Worm (Caenorhabditis elegans): ENCODE results near the gene nhr-30.

nhr-30 gene

DNA sequence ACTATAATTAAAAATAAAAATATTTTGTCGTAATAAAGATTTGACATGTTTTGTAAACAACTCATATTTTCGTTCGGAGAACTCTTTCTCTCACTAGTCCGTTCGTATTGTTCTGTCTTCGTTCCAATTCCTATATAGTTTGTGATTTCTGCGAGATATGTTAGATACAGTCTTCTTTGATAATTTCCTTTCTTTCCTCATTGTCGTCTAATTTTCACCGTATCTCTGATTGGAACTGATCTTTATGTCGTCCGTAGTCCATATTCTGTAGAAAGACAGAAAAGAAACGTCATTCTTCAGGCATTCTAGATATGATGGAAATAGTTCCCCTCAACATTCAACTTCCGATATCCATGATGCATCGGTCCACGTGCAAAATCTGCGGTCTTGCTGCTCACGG lies at the start of gene nhr-30:
Gene nhr-30 (plus strand): TSS at position 301 of the 400 bp plus-strand sequence.
- TF ChIP-seq ekl-4 (GFP tag; IDR thresholded peaks at IDR 0.05), result no peak
- TF ChIP-seq akir-1 (GFP tag; optimal IDR thresholded peaks at IDR 0.05), result no peak
- TF ChIP-seq nfya-2 (GFP tag; IDR thresholded peaks at IDR 0.05), result no peak

DNA sequence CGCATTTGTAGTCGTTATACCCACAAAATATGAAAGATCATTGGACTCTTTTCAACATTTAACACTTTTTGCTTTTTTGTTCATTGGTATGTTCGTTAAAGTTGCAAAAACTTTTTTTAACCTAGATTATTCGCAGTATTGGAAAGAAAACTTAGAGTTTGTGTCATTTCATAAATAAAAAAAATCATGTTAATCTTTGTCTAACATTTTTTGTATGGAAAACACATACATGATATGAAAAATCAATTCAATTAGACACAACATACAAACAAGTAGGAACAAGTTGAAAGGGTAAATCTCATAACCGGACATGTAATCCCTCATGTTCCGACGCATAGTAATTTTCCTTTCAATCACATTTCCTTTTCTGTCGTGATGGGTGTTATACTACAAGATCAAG lies 43.8 kb upstream of the nhr-30 start, which contains the start of gene F59E11.2:
Gene F59E11.2 (plus strand): TSS at position 301 of the 400 bp plus-strand sequence.
- TF ChIP-seq repo-1 (tag; optimal IDR thresholded peaks at IDR 0.05), result no peak
- no peak for TF ChIP-seq lin-54 (GFP tag; optimal IDR thresholded peaks at IDR 0.05)
- TF ChIP-seq cebp-1 (GFP tag; IDR thresholded peaks at IDR 0.05), result no peak
- TF ChIP-seq cebp-1 (tag; optimal IDR thresholded peaks at IDR 0.05), result no peak
- no peak for TF ChIP-seq somi-1 (GFP tag; optimal IDR thresholded peaks at IDR 0.05)
- no peak for TF ChIP-seq bed-2 (GFP tag; IDR thresholded peaks at IDR 0.05)
- TF ChIP-seq F55B11.4 (tag; optimal IDR thresholded peaks at IDR 0.05; ENCODE audit: borderline replicate concordance, insufficient read depth), result no peak
- no peak for TF ChIP-seq K12H6.12 (tag; optimal IDR thresholded peaks at IDR 0.05)
- no peak for TF ChIP-seq nhr-90 (tag; optimal IDR thresholded peaks at IDR 0.05)
- TF ChIP-seq C17E4.6 (GFP tag; IDR thresholded peaks at IDR 0.05), result no peak
- TF ChIP-seq T07F8.4 (tag; optimal IDR thresholded peaks at IDR 0.05), result no peak
- no peak for TF ChIP-seq tbp1 (GFP tag; optimal IDR thresholded peaks at IDR 0.05)
- no peak for TF ChIP-seq hsf-1 (GFP tag; IDR thresholded peaks at IDR 0.05)
- no peak for TF ChIP-seq Y56A3A.18 (GFP tag; IDR thresholded peaks at IDR 0.05)
- TF ChIP-seq B0261.1 (tag; optimal IDR thresholded peaks at IDR 0.05), result no peak
- no peak for TF ChIP-seq sea-2 (GFP tag; IDR thresholded peaks at IDR 0.05)
- TF ChIP-seq madf-8 (GFP tag; conservative IDR thresholded peaks at IDR 0.05), result no peak

DNA sequence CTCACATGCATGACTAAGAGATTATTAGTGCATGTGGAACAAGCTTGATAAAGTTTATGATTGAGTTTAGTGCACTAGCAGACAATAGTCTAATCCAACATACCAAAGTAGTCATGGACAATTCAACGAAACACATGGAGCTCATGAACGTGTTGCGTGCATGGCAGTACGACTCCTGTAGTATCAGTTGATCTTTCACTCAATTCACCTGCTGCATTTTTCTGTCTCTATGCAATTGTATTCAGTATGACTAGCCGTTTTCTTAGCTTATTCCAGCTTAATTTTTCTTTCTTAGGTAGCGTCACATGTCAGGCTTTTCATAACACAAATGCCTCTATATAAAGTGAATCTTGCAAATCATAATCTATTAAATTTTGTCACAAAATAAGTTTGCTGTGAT lies 41.7 kb upstream of the nhr-30 start, which contains the start of gene srx-1:
Gene srx-1 (plus strand): TSS at position 382 of the 400 bp plus-strand sequence.
- no peak for TF ChIP-seq F55B11.4 (tag; optimal IDR thresholded peaks at IDR 0.05; ENCODE audit: borderline replicate concordance, insufficient read depth)
- no peak for TF ChIP-seq ceh-40 (GFP tag; IDR thresholded peaks at IDR 0.05)
- no peak for TF ChIP-seq madf-10 (tag; optimal IDR thresholded peaks at IDR 0.05)
- TF ChIP-seq ztf-28 (GFP tag; IDR thresholded peaks at IDR 0.05), result no peak
- TF ChIP-seq madf-3 (GFP tag; IDR thresholded peaks at IDR 0.05), result no peak
- TF ChIP-seq Y95B8A.8 (GFP tag; IDR thresholded peaks at IDR 0.05), result no peak
- no peak for TF ChIP-seq ZK185.1 (tag; optimal IDR thresholded peaks at IDR 0.05; ENCODE audit: poor library complexity, severe bottlenecking)
- TF ChIP-seq T07F8.4 (tag; optimal IDR thresholded peaks at IDR 0.05), result no peak
- no peak for TF ChIP-seq hrde-1 (tag; optimal IDR thresholded peaks at IDR 0.05; ENCODE audit: borderline replicate concordance)
- TF ChIP-seq nhr-90 (tag; optimal IDR thresholded peaks at IDR 0.05), result no peak
- TF ChIP-seq ceh-27 (GFP tag; optimal IDR thresholded peaks at IDR 0.05), result no peak
- no peak for TF ChIP-seq cebp-1 (GFP tag; IDR thresholded peaks at IDR 0.05)
- TF ChIP-seq cebp-1 (tag; optimal IDR thresholded peaks at IDR 0.05), result no peak
- no peak for TF ChIP-seq rpc-1 (optimal IDR thresholded peaks at IDR 0.05)
- no peak for TF ChIP-seq rpc-1 (tag; optimal IDR thresholded peaks at IDR 0.05)
- no peak for TF ChIP-seq tlf-1 (GFP tag; optimal IDR thresholded peaks at IDR 0.05)
- no peak for TF ChIP-seq K12H6.12 (tag; optimal IDR thresholded peaks at IDR 0.05)
- no peak for TF ChIP-seq ztf-26 (tag; optimal IDR thresholded peaks at IDR 0.05)

DNA sequence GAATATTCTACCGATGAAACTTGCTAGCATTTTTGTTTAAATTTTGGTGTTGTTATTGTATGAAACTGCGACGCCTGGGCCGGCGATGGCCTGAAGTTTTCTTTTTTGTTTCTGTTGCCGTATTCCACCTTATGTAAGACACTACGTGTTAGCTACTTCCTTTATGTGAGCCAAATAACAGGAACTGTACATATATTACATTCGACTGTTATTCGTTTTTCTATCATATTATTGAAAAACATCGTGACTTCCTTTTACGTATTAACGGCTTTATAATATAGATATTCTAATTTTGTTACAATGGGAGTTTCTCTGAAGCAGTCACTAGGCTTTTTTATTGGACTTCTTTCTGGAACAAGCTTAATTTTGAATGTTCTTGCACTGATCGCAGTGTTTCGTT lies 39.7 kb upstream of the nhr-30 start, which contains the start of gene srx-3:
Gene srx-3 (plus strand): TSS at position 301 of the 400 bp plus-strand sequence.
- no peak for TF ChIP-seq hlh-26 (GFP tag; conservative IDR thresholded peaks at IDR 0.05)
- no peak for TF ChIP-seq akir-1 (GFP tag; optimal IDR thresholded peaks at IDR 0.05)
- no peak for TF ChIP-seq T07F8.4 (tag; optimal IDR thresholded peaks at IDR 0.05)
- no peak for TF ChIP-seq hsf-1 (GFP tag; IDR thresholded peaks at IDR 0.05)
- no peak for TF ChIP-seq xnd-1 (tag; optimal IDR thresholded peaks at IDR 0.05)
